Worm (Caenorhabditis elegans) whole organism, L4 larva: Measurements from ENCODE around the gene mrpl-53.

ENCODE experiments used
- R02D3.7 ChIP-seq: fragments of 150-350 bp; sonication (generic microtip); optimal IDR thresholded peaks from 3 replicates; lab custom pipeline; 2014; ENCODE audit warnings: missing biosample characterization, missing genetic modification characterization
- T26A8.4 ChIP-seq: fragments of 200-800 bp; sonication (Bioruptor generic); IDR thresholded peaks from 2 replicates; pipeline ENCODE4 v1.3.6; 2022; ENCODE audit warnings: missing genetic modification characterization, missing compliant biosample characterization
- ZK546.5 ChIP-seq, 2 experiments: sonication (generic microtip); optimal IDR thresholded peaks; 2 replicates each; lab custom pipeline; 2017; ENCODE audit warnings: missing biosample characterization in 2 of 2, missing genetic modification characterization in 2 of 2
- ama-1 ChIP-seq: fragments of 150-350 bp; optimal IDR thresholded peaks from 2 replicates; lab custom pipeline; 2014; ENCODE audit warnings: inconsistent platforms, mixed read lengths
- dmd-8 ChIP-seq: fragments of 200-800 bp; sonication (Bioruptor generic); IDR thresholded peaks from 2 replicates; pipeline ENCODE4 v1.3.6; 2022; ENCODE audit warnings: missing genetic modification characterization, missing compliant biosample characterization
- dve-1 ChIP-seq: sonication (generic microtip); optimal IDR thresholded peaks from 2 replicates; lab custom pipeline; 2017; ENCODE audit warnings: antibody characterized with exemption, mild to moderate bottlenecking, missing genetic modification characterization, missing compliant biosample characterization; ENCODE audit not compliant: insufficient read depth
- egl-27 ChIP-seq: sonication (generic microtip); optimal IDR thresholded peaks from 3 replicates; lab custom pipeline; 2017; ENCODE audit warnings: missing biosample characterization, missing genetic modification reagents, missing genetic modification characterization
- lin-39 ChIP-seq: fragments of 150-350 bp; optimal IDR thresholded peaks from 2 replicates; lab custom pipeline; 2014; ENCODE audit warnings: missing biosample characterization, missing genetic modification reagents, missing genetic modification characterization
- nhr-102 ChIP-seq: sonication (generic microtip); optimal IDR thresholded peaks from 2 replicates; lab custom pipeline; 2016; ENCODE audit warnings: mild to moderate bottlenecking, missing genetic modification characterization, moderate library complexity, missing compliant biosample characterization
- unc-39 ChIP-seq: sonication (generic microtip); optimal IDR thresholded peaks from 2 replicates; lab custom pipeline; 2017; ENCODE audit warnings: missing biosample characterization, missing genetic modification characterization
- ztf-11 ChIP-seq: fragments of 150-350 bp; optimal IDR thresholded peaks from 2 replicates; lab custom pipeline; 2014; ENCODE audit warnings: missing biosample characterization, missing genetic modification characterization

DNA sequence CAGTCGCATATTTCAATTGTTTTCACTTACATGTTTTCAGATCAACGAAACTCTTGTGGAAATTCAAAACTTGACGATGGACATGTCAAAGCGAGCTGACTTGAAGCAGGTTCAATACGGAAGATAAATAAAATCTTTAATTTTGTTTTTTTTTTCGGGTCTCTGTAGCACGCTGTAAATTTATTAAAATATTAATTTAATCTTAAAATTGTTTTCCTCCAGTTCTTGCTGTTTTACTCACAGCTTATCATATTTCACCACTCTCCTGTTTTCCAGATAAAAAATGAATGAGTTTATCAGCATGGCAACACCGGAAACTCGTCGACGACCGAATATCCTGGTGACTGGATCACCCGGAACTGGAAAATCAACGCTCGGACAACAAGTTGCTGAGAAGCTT lies 1.0 kb upstream of the mrpl-53 start, which contains the start of gene E02H1.6:
- TF ChIP-seq ZK546.5 (tag; optimal IDR thresholded peaks at IDR 0.05; lab: Kevin White, UChicago) (no peak), unc-39 (tag; lab: Kevin White, UChicago) (no peak), egl-27 (tag; lab: Kevin White, UChicago) (no peak), R02D3.7 (no peak), nhr-102 (tag; lab: Kevin White, UChicago) (no peak), lin-39 (tag; lab: Kevin White, UChicago) (no peak), ztf-11 (tag; lab: Kevin White, UChicago) (no peak), dve-1 (no peak), T26A8.4 (GFP tag; lab: Robert Waterston, UW) (no peak), dmd-8 (no peak), ama-1 (no peak)
